Fruit fly (Drosophila melanogaster): ENCODE measurements around the gene G6P.

The G6P gene

DNA sequence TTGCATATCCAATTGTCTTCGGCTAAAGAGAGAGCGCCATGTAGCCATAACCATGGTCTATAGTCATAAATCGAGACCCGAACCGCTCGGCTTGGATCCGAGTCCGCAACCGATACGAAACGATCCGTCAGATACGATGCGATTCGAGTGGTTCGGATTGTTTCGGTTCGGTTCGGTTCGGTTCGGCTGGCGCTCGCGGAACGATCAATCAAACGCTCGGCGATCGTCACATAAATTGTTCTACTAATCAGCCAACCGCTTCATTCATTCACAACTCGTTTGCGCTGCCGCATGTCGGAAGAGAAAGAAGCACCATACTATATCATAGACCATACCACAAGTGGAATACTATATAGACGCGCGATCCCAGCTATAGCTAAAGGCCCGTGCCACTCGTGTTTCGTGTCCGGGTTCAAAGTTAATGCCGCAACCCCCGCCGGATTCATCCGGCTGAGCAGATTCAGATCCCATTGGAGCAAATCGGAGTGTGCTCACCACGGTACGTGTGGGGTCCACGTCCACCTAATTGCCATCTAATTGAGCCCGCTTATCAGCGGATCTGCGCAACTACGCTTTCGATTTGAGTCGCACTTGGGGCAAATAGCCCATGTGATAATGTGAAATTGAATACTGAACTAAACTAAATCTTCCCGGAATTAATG lies 7.4 kb downstream of the G6P start:
- TF ChIP-seq psq (optimal IDR thresholded peaks at IDR 0.05), result no peak
- no peak for TF ChIP-seq ttk (optimal IDR thresholded peaks at IDR 0.05)
- no peak for TF ChIP-seq Myc (optimal IDR thresholded peaks at IDR 0.05)
- TF ChIP-seq Sin3A (optimal IDR thresholded peaks at IDR 0.05), result no peak
- no peak for TF ChIP-seq h (optimal IDR thresholded peaks at IDR 0.05)
- no peak for TF ChIP-seq insv (optimal IDR thresholded peaks at IDR 0.05)

DNA sequence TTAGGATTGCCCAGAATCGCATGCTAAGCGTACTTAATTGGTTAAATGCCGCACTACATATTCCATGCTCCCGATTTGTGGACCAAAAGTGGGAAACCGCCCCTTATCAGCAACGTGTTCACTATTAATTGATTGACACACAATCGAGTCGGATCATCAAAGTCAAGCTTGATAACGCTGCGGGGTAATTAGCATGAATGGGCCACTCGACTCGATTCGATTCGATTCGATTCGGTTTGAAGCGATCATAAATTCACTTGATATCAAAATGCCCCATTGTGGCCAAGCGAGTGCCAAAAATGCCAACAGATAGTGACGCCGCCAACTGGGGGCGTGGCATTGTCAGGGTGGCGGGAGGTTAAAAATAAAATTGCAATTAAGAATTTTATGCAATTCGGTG lies 8.0 kb downstream of the G6P start:
- TF ChIP-seq h (optimal IDR thresholded peaks at IDR 0.05), result no peak
- TF ChIP-seq Myc (optimal IDR thresholded peaks at IDR 0.05), result no peak

DNA sequence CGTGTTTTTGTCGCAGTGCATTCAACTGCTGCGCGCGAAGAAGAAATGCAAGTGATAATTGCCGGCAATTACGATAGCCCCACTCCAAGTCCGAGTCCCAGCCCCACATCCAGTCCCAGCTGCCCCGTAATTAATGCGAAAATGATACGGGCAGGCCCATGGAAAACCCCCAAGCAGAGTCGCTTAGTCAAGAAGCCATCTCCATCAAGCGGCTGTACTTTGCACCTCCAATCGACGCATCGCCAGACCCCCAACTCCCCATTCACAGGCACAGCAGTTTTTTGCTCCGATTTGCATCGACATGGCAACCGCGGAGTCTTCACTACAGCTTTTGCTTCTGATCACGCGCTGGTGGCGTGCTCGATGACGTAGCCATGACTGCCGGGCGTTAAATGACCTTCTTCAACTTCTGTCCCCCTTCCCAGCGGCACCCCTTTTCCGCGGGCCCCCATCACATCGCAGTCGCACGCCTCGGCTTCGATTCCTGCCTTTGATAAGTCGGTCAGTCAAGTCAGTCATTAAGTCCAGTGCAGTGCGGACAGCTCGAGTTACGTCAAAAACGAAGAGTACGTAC lies 9.3 kb downstream of the G6P start:
- no peak for TF ChIP-seq ttk (optimal IDR thresholded peaks at IDR 0.05)
- no peak for TF ChIP-seq Myc (optimal IDR thresholded peaks at IDR 0.05)
- no peak for TF ChIP-seq psq (optimal IDR thresholded peaks at IDR 0.05)
- no peak for TF ChIP-seq insv (optimal IDR thresholded peaks at IDR 0.05)
- no peak for TF ChIP-seq Sin3A (optimal IDR thresholded peaks at IDR 0.05)
- TF ChIP-seq h (optimal IDR thresholded peaks at IDR 0.05), result no peak

DNA sequence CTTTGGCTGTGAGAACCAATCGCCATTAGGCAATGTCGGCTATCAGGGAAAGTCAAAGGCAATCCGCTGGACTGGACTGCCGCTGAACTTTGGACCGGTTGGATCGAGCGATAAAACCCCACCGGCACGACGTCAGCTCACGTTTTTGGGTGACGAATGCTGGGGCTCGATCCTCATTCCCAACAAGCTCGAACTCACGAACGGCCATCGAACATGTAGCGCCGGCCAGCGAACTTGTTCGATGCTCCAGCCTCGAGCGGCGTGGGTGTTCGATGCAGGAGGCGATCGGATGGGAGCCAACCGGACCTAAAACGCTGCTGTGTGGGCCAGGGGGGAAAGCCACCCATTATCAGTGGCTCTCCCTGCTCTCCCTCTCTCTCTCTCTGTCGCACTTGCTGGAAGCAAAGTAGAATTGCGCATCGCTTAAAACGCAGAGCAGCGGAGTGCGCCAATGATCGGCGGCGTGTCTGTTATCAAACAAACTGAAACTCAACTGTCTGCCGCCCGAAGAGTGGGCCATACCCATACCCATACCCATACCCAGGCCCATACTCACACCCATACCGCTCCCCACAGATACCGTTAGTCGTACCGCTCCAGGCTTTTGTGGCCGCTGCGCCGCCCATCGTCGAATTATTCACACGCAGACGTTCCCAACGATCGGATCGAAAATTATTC lies 10.8 kb downstream of the G6P start, which contains the start of gene daw:
Gene daw, plus strand, starts transcription at position 628 of the 678 bp plus-strand sequence.
- no peak for TF ChIP-seq Myc (optimal IDR thresholded peaks at IDR 0.05)
- no peak for TF ChIP-seq ttk (optimal IDR thresholded peaks at IDR 0.05)
- no peak for TF ChIP-seq insv (optimal IDR thresholded peaks at IDR 0.05)
- no peak for TF ChIP-seq Sin3A (optimal IDR thresholded peaks at IDR 0.05)
- no peak for TF ChIP-seq h (optimal IDR thresholded peaks at IDR 0.05)
- no peak for TF ChIP-seq psq (optimal IDR thresholded peaks at IDR 0.05)

DNA sequence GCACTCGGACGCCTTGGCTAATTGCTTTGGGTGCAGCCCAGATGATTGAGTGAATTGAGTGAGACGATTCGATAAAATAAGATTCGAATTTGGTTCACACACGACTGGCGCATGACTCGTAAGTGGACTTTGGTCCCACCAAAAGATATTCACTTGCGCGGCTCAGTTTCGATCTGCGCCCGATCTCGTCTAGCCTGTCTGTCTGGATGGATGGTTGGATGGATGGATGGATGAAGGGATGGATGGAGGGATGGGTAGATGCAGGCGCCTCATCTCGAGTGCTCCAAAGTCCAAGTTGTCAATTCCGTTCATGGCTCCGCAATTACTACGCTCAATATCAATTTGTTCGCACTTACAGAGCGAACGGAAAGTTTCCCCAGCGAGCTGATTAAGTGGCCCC lies 13.0 kb downstream of the G6P start:
- TF ChIP-seq Sin3A (optimal IDR thresholded peaks at IDR 0.05) (no peak), ttk (optimal IDR thresholded peaks at IDR 0.05) (no peak), psq (optimal IDR thresholded peaks at IDR 0.05) (no peak), insv (optimal IDR thresholded peaks at IDR 0.05) (no peak), Myc (optimal IDR thresholded peaks at IDR 0.05) (no peak), h (optimal IDR thresholded peaks at IDR 0.05) (no peak)

DNA sequence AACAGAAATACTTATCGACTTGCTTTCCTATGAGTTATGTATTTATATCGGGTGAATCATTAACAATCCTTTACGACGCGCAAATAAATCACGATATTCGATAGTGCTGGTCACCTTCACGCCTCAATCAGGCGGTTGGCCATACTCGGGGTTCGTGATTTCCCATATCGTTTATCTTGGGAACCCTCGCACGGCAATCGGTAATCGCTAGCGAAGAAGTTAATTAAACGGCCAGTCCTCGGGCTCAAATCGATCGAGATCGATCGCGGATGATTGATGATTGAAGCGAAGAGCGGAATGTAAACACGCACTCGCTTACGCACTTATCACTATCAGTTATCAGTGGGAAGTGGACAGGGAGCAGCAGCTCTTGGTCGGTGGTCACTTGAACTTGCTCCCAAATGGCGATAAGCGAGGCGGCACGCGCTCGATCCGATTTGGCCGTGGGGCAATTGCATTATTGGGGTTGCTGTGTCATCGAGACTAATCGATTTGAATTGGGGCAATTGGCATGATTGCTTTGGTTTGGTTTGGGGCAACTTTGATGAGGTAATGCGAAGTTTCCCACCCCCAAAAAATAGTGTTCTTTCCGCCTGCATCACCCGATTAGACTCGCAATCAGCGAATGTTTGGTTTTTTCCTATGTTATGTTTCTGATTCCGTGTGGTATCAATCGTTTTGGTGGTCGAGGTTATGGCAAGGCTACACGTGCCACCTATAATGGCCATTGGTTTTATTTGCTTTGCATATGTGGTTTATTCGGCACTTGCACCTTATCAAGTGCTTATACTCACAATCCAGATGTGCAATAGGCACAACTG lies 14.4 kb downstream of the G6P start:
- no peak for TF ChIP-seq psq (optimal IDR thresholded peaks at IDR 0.05)
- no peak for TF ChIP-seq Myc (optimal IDR thresholded peaks at IDR 0.05)
- TF ChIP-seq ttk (optimal IDR thresholded peaks at IDR 0.05), result no peak
- no peak for TF ChIP-seq h (optimal IDR thresholded peaks at IDR 0.05)
- no peak for TF ChIP-seq insv (optimal IDR thresholded peaks at IDR 0.05)
- no peak for TF ChIP-seq Sin3A (optimal IDR thresholded peaks at IDR 0.05)

DNA sequence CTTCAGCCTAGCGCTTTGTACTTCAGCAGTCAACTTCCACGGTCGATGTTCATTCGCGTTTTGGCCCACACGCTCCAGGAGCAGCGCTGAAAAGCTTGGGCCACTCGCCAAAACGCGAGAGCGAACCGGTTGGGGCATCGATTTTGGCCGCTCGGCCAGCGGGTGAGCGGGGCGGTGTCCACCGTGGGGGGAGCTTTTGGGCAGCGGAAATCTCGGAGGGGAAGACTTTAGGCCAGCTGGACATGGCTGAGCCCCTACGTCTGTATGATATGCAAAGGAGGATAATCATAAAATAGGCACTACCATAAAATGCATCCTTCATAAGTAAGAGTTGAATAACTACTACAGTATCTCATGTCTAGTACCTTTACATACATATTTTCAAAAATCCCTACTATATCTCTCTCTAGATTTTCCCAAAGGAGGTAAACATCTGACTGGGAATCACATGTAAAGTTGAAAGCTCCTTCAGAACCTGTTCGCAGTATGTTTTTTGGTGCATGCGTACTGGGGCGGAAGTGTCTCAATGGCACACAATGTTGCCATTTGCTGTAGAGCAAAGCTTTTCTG lies 15.6 kb downstream of the G6P start, which contains the start of gene Syt1:
Gene Syt1, minus strand, starts transcription at position 71 of the 570 bp plus-strand sequence.
- TF ChIP-seq Myc (optimal IDR thresholded peaks at IDR 0.05) (no peak), Sin3A (optimal IDR thresholded peaks at IDR 0.05) (no peak), psq (optimal IDR thresholded peaks at IDR 0.05) (no peak), h (optimal IDR thresholded peaks at IDR 0.05) (no peak), ttk (optimal IDR thresholded peaks at IDR 0.05) (no peak), insv (optimal IDR thresholded peaks at IDR 0.05) (no peak)

DNA sequence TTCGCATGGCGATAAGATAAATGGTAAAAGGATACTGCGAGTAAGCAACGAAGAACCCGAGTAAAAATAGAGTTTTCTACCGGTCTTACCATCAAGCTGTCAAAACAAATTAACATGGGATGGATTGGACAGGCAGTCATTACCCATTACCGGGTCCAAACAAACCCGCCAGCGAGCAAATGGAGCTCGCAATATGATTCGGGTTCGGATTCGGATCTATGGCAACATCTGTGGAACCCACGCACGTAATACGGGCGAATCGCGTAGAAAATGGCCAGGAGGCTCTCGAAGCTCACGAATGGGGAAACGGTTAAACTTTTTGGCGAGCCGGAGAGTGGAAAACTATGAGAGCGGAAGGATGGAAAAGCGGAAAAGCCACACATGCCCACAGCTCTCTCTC lies 18.4 kb downstream of the G6P start:
- TF ChIP-seq insv (optimal IDR thresholded peaks at IDR 0.05) (no peak), psq (optimal IDR thresholded peaks at IDR 0.05) (no peak), Sin3A (optimal IDR thresholded peaks at IDR 0.05) (no peak), ttk (optimal IDR thresholded peaks at IDR 0.05) (no peak), Myc (optimal IDR thresholded peaks at IDR 0.05) (no peak), h (optimal IDR thresholded peaks at IDR 0.05) (no peak)

DNA sequence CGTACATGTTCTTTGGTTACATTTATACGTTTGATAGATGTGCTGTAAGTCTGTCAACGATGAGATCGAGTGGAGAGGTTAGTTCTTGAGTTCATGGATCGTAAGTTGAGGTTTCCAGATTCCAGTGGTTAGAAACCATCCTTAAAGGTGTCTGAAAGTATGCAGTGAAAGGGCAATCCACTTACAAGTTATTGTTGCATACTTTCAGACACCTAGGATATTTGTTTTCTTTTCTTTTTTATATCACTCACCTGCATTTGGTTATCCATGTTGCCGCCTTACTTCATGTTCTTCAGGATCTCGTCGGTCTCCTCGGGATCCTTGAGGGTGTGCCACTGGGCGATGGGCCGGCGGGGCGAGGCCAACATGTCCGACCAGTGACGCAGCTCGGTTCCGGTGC lies 32.8 kb downstream of the G6P start:
- TF ChIP-seq h (optimal IDR thresholded peaks at IDR 0.05) (no peak), insv (optimal IDR thresholded peaks at IDR 0.05) (no peak), Myc (optimal IDR thresholded peaks at IDR 0.05) (no peak), psq (optimal IDR thresholded peaks at IDR 0.05) (no peak)

DNA sequence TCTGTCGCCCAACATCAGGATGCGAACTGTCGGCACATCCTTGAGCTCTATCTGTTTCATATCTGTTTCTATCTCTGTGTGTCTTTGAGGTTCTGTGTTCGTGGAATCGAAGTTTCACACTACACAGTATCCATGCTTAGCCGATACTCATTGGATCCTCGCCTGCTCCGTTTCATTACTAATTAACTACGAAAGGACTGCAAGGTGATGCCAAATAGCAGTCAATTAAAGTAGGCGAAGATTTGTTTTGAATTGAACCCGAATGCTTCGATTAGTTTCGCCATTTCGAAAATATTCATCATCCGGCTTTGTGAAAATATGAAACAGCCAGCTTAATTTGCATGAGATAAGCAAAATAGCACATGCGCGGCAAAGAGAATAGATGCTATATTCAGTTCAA lies 43.9 kb downstream of the G6P start, which contains the start of gene CG15399:
Gene CG15399, minus strand, starts transcription at position 101 of the 400 bp plus-strand sequence.
- TF ChIP-seq h (optimal IDR thresholded peaks at IDR 0.05) (no peak), Myc (optimal IDR thresholded peaks at IDR 0.05) (no peak), Sin3A (optimal IDR thresholded peaks at IDR 0.05) (no peak), ttk (optimal IDR thresholded peaks at IDR 0.05) (no peak), psq (optimal IDR thresholded peaks at IDR 0.05) (no peak), insv (optimal IDR thresholded peaks at IDR 0.05) (no peak)

DNA sequence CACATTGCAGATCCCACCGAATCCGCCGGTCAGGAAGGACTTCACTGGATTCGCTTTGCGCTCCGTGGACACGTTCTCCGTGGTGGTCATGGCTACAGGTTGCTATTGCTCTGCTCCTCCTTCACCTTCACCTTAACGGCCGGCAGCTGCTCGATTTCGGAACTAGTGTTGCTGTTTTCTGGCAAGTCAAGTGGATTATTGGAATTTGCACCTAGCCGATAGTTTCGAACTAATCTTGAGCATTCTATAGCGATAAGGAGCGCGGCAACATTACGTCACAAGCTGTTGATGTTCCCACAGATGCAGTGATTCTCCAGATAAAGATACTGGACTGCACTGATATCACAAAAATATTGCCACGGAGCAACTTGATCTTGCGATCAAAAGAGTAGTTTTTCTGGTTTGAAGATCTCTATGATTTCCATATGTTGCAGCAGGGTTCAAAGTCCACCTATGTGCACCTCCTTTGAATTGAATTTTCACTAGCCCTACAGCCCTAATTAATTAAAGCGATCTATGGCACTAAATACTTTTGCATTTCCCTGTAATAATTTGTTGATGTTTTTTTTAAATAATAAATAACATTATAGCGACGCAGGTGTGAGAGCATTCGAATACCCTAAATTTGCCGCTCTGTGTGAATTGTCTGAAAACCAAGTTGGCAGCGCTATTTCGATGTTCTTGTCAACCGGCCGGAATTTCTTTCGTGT lies 45.9 kb downstream of the G6P start, which contains the start of the genes colt and HINT1:
Gene colt, minus strand, starts transcription at position 594 of the 710 bp plus-strand sequence.
Gene HINT1, plus strand, starts transcription at position 660 of the 710 bp plus-strand sequence.
- TF ChIP-seq h (optimal IDR thresholded peaks at IDR 0.05) (no peak), psq (optimal IDR thresholded peaks at IDR 0.05) (no peak), Myc (optimal IDR thresholded peaks at IDR 0.05) (no peak)

All from Kc167 (cell line).